Worm (Caenorhabditis elegans): Measurements from ENCODE around the gene fbxb-88.

- TF ChIP-seq ztf-29 (GFP tag; IDR thresholded peaks at IDR 0.05) (no peak), T22C8.4 (GFP tag; IDR thresholded peaks at IDR 0.05) (no peak), cog-1 (tag; optimal IDR thresholded peaks at IDR 0.05) (no peak), ztf-23 (GFP tag; IDR thresholded peaks at IDR 0.05) (no peak), flt-1 (GFP tag; IDR thresholded peaks at IDR 0.05) (no peak), klf-2 (GFP tag; conservative IDR thresholded peaks at IDR 0.05) (no peak), med-1 (GFP tag; optimal IDR thresholded peaks at IDR 0.05; ENCODE audit: insufficient read depth) (no peak)
Observed at ce11 chrII:4818780-4819179, 8.9 kb downstream of the fbxb-88 start.
